Fruit fly (Drosophila melanogaster) whole organism, embryonic: ENCODE results near the gene Sps2.

Experiments
- Bgb ChIP-seq: fragments of 200-800 bp; sonication (Bioruptor generic); IDR thresholded peaks from 2 replicates; pipeline ENCODE4 v1.3.6; 2022; ENCODE audit warnings: missing biosample characterization, missing genetic modification characterization; ENCODE audit not compliant: partially characterized antibody
- CG10209 ChIP-seq: fragments of 200-800 bp; sonication (Bioruptor generic); optimal IDR thresholded peaks from 3 replicates; lab custom pipeline; 2017; ENCODE audit warnings: missing biosample characterization, mild to moderate bottlenecking, missing genetic modification characterization, missing genetic modification reagents
- CG11456 ChIP-seq: fragments of 200-800 bp; sonication (Bioruptor generic); IDR thresholded peaks from 3 replicates; pipeline ENCODE4 v1.3.6; 2022; ENCODE audit warnings: missing biosample characterization, missing genetic modification characterization
- CG12155 ChIP-seq: fragments of 200-800 bp; sonication (Bioruptor generic); optimal IDR thresholded peaks from 3 replicates; lab custom pipeline; 2016; ENCODE audit warnings: missing biosample characterization, missing genetic modification characterization
- CG12236 ChIP-seq: fragments of 200-800 bp; sonication (Bioruptor generic); optimal IDR thresholded peaks from 2 replicates; lab custom pipeline; 2016; ENCODE audit warnings: missing biosample characterization, missing genetic modification characterization
- CG12769 ChIP-seq: fragments of 200-800 bp; sonication (Bioruptor generic); optimal IDR thresholded peaks from 2 replicates; lab custom pipeline; 2019; ENCODE audit warnings: missing biosample characterization, mild to moderate bottlenecking, missing genetic modification characterization, moderate library complexity
- CG17912 ChIP-seq: fragments of 200-800 bp; sonication (Bioruptor generic); optimal IDR thresholded peaks from 2 replicates; lab custom pipeline; 2018; ENCODE audit warnings: missing biosample characterization, mild to moderate bottlenecking, missing genetic modification characterization
- CG2116 ChIP-seq: fragments of 200-800 bp; sonication (Bioruptor generic); optimal IDR thresholded peaks from 3 replicates; lab custom pipeline; 2018; ENCODE audit warnings: missing biosample characterization, mild to moderate bottlenecking, missing genetic modification characterization
- CG6683 ChIP-seq: fragments of 200-800 bp; sonication (Bioruptor generic); optimal IDR thresholded peaks from 2 replicates; lab custom pipeline; 2017; ENCODE audit warnings: missing biosample characterization, mild to moderate bottlenecking, missing genetic modification characterization, missing genetic modification reagents
- CG6791 ChIP-seq: fragments of 200-800 bp; sonication (Bioruptor generic); IDR thresholded peaks from 3 replicates; pipeline ENCODE4 v1.3.6; 2022; ENCODE audit warnings: missing biosample characterization, missing genetic modification characterization; ENCODE audit not compliant: partially characterized antibody
- CG8765 ChIP-seq: fragments of 200-800 bp; sonication (Bioruptor generic); IDR thresholded peaks from 2 replicates; pipeline ENCODE4 v1.3.6; 2022; ENCODE audit warnings: missing biosample characterization, missing genetic modification characterization
- CG9727 ChIP-seq: fragments of 200-800 bp; sonication (Bioruptor generic); optimal IDR thresholded peaks from 3 replicates; lab custom pipeline; 2017; ENCODE audit warnings: missing biosample characterization, mild to moderate bottlenecking, missing genetic modification characterization
- CoRest ChIP-seq: fragments of 200-800 bp; sonication (Bioruptor generic); optimal IDR thresholded peaks from 3 replicates; lab custom pipeline; 2018; ENCODE audit warnings: missing biosample characterization, mild to moderate bottlenecking, missing genetic modification characterization, moderate library complexity
- Ets97D ChIP-seq: fragments of 200-800 bp; sonication (Bioruptor generic); optimal IDR thresholded peaks from 3 replicates; lab custom pipeline; 2016; ENCODE audit warnings: missing biosample characterization, missing genetic modification characterization
- Gug ChIP-seq: fragments of 200-800 bp; sonication (Bioruptor generic); IDR thresholded peaks from 4 replicates; pipeline ENCODE4 v1.3.6; 2022; ENCODE audit warnings: missing biosample characterization, missing genetic modification characterization
- MESR4 ChIP-seq: fragments of 200-800 bp; sonication (Bioruptor generic); optimal IDR thresholded peaks from 2 replicates; lab custom pipeline; 2018; ENCODE audit warnings: missing biosample characterization, mild to moderate bottlenecking, missing genetic modification characterization, moderate library complexity
- Med ChIP-seq: fragments of 200-800 bp; sonication (Bioruptor generic); peaks from one replicate; lab custom pipeline; 2016; ENCODE audit warnings: missing biosample characterization, missing genetic modification characterization, mild to moderate bottlenecking, inconsistent platforms, moderate library complexity
- Mes4 ChIP-seq: fragments of 200-800 bp; sonication (Bioruptor generic); optimal IDR thresholded peaks from 2 replicates; lab custom pipeline; 2016; ENCODE audit warnings: missing biosample characterization, missing genetic modification characterization
- NFAT ChIP-seq: fragments of 200-800 bp; sonication (Bioruptor generic); IDR thresholded peaks from 2 replicates; pipeline ENCODE4 v1.3.6; 2022; ENCODE audit warnings: missing biosample characterization, missing genetic modification characterization
- Nf-YC ChIP-seq: fragments of 200-800 bp; optimal IDR thresholded peaks from 3 replicates; lab custom pipeline; 2019; ENCODE audit warnings: missing biosample characterization, mild to moderate bottlenecking, missing genetic modification characterization, moderate library complexity
- Oaz ChIP-seq: fragments of 200-800 bp; sonication (Bioruptor generic); IDR thresholded peaks from 2 replicates; pipeline ENCODE4 v1.3.6; 2022; ENCODE audit warnings: missing biosample characterization, missing genetic modification characterization
- Poxn ChIP-seq: fragments of 200-800 bp; sonication (Bioruptor generic); IDR thresholded peaks from 2 replicates; pipeline ENCODE4 v1.3.6; 2022; ENCODE audit warnings: missing biosample characterization, missing genetic modification characterization
- Sin3A ChIP-seq: fragments of >200 bp; optimal IDR thresholded peaks from 2 replicates; lab custom pipeline; 2018
- Usf ChIP-seq: fragments of 200-800 bp; sonication (Bioruptor generic); optimal IDR thresholded peaks from 2 replicates; lab custom pipeline; 2017; ENCODE audit warnings: missing genotype, missing biosample characterization, missing genetic modification characterization
- da ChIP-seq: fragments of 200-800 bp; sonication (Bioruptor generic); optimal IDR thresholded peaks from 2 replicates; lab custom pipeline; 2016; ENCODE audit warnings: missing biosample characterization, missing genetic modification characterization
- exex ChIP-seq: fragments of 200-800 bp; sonication (Bioruptor generic); optimal IDR thresholded peaks from 4 replicates; lab custom pipeline; 2018; ENCODE audit warnings: missing biosample characterization, mild to moderate bottlenecking, missing genetic modification characterization, moderate library complexity
- fd3F ChIP-seq: fragments of 200-800 bp; sonication (Bioruptor generic); optimal IDR thresholded peaks from 2 replicates; lab custom pipeline; 2018; ENCODE audit warnings: missing biosample characterization, mild to moderate bottlenecking, missing genetic modification characterization, moderate library complexity
- fd96Cb ChIP-seq: fragments of 200-800 bp; sonication (Bioruptor generic); optimal IDR thresholded peaks from 2 replicates; lab custom pipeline; 2018; ENCODE audit warnings: missing biosample characterization, mild to moderate bottlenecking, missing genetic modification characterization, moderate library complexity
- fu2 ChIP-seq: fragments of 200-800 bp; sonication (Bioruptor generic); optimal IDR thresholded peaks from 2 replicates; lab custom pipeline; 2016; ENCODE audit warnings: missing biosample characterization, missing genetic modification characterization
- gce ChIP-seq: fragments of 200-800 bp; sonication (Bioruptor generic); IDR thresholded peaks from 3 replicates; pipeline ENCODE4 v1.3.6; 2022; ENCODE audit warnings: missing biosample characterization, missing genetic modification characterization
- grn ChIP-seq: fragments of 200-800 bp; sonication (Bioruptor generic); optimal IDR thresholded peaks from 3 replicates; lab custom pipeline; 2017; ENCODE audit warnings: missing biosample characterization, missing genetic modification characterization
- gsb-n ChIP-seq: fragments of 200-800 bp; sonication (Bioruptor generic); optimal IDR thresholded peaks from 3 replicates; lab custom pipeline; 2018; ENCODE audit warnings: missing biosample characterization, mild to moderate bottlenecking, missing genetic modification characterization
- ind ChIP-seq: fragments of 200-800 bp; sonication (Bioruptor generic); optimal IDR thresholded peaks from 3 replicates; lab custom pipeline; 2016; ENCODE audit warnings: missing biosample characterization, missing genetic modification characterization
- jigr1 ChIP-seq: fragments of 200-800 bp; sonication (Bioruptor generic); IDR thresholded peaks from 3 replicates; pipeline ENCODE4 v1.3.6; 2022; ENCODE audit warnings: missing biosample characterization, missing genetic modification characterization
- jing ChIP-seq: fragments of 200-800 bp; sonication (Bioruptor generic); optimal IDR thresholded peaks from 2 replicates; lab custom pipeline; 2018; ENCODE audit warnings: missing biosample characterization, mild to moderate bottlenecking, missing genetic modification characterization
- klu ChIP-seq: fragments of 200-800 bp; sonication (Bioruptor generic); IDR thresholded peaks from 2 replicates; pipeline ENCODE4 v1.3.6; 2022; ENCODE audit warnings: missing biosample characterization, missing genetic modification characterization
- lbe ChIP-seq: fragments of 200-800 bp; sonication (Bioruptor generic); optimal IDR thresholded peaks from 2 replicates; lab custom pipeline; 2016; ENCODE audit warnings: missing biosample characterization, mild to moderate bottlenecking, missing genetic modification characterization
- nerfin-2 ChIP-seq: fragments of 200-800 bp; sonication (Bioruptor generic); IDR thresholded peaks from 2 replicates; pipeline ENCODE4 v1.3.6; 2022; ENCODE audit warnings: missing biosample characterization, missing genetic modification characterization; ENCODE audit not compliant: partially characterized antibody
- onecut ChIP-seq: fragments of 200-800 bp; sonication (Bioruptor generic); IDR thresholded peaks from 2 replicates; pipeline ENCODE4 v1.3.6; 2022; ENCODE audit warnings: missing biosample characterization, missing genetic modification characterization
- otp ChIP-seq: fragments of 200-800 bp; sonication (Bioruptor generic); IDR thresholded peaks from 3 replicates; pipeline ENCODE4, ENCODE4 v1.3.6; 2022; ENCODE audit warnings: missing biosample characterization, missing genetic modification characterization
- pb ChIP-seq: fragments of 200-800 bp; sonication (Bioruptor generic); optimal IDR thresholded peaks from 3 replicates; lab custom pipeline; 2016; ENCODE audit warnings: missing biosample characterization, missing genetic modification characterization
- pnt ChIP-seq: fragments of 200-800 bp; sonication (Bioruptor generic); optimal IDR thresholded peaks from 3 replicates; lab custom pipeline; 2016; ENCODE audit warnings: missing biosample characterization, missing genetic modification characterization
- pum ChIP-seq: fragments of 200-800 bp; sonication (Bioruptor generic); optimal IDR thresholded peaks from 2 replicates; lab custom pipeline; 2016; ENCODE audit warnings: missing biosample characterization, missing genetic modification characterization
- salm ChIP-seq: fragments of 200-800 bp; sonication (Bioruptor generic); optimal IDR thresholded peaks from 2 replicates; lab custom pipeline; 2018; ENCODE audit warnings: missing biosample characterization, mild to moderate bottlenecking, missing genetic modification characterization
- sens ChIP-seq: fragments of 200-800 bp; sonication (Bioruptor generic); peaks from one replicate; lab custom pipeline; 2016; ENCODE audit warnings: missing biosample characterization, missing genetic modification characterization
- sima ChIP-seq: fragments of 200-800 bp; sonication (Bioruptor generic); optimal IDR thresholded peaks from 2 replicates; lab custom pipeline; 2016; ENCODE audit warnings: missing biosample characterization, missing genetic modification characterization
- slbo ChIP-seq: fragments of 200-800 bp; sonication (Bioruptor generic); IDR thresholded peaks from 2 replicates; pipeline ENCODE4 v1.3.6; 2022; ENCODE audit warnings: missing biosample characterization, missing genetic modification characterization
- sqz ChIP-seq: fragments of 200-800 bp; sonication (Bioruptor generic); optimal IDR thresholded peaks from 3 replicates; lab custom pipeline; 2018; ENCODE audit warnings: missing biosample characterization, mild to moderate bottlenecking, missing genetic modification characterization
- ssp ChIP-seq: fragments of 200-800 bp; sonication (Bioruptor generic); IDR thresholded peaks from 2 replicates; pipeline ENCODE4 v1.3.6; 2022; ENCODE audit warnings: missing biosample characterization, missing genetic modification characterization
- trem ChIP-seq: fragments of 200-800 bp; optimal IDR thresholded peaks from 3 replicates; lab custom pipeline; 2019; ENCODE audit warnings: missing biosample characterization, mild to moderate bottlenecking, missing genetic modification characterization, moderate library complexity
- twi ChIP-seq: fragments of 200-800 bp; optimal IDR thresholded peaks from 2 replicates; lab custom pipeline; 2019; ENCODE audit warnings: missing biosample characterization, mild to moderate bottlenecking, missing genetic modification characterization, moderate library complexity
- unpg ChIP-seq: fragments of 200-800 bp; sonication (Bioruptor generic); optimal IDR thresholded peaks from 3 replicates; lab custom pipeline; 2018; ENCODE audit warnings: missing biosample characterization, mild to moderate bottlenecking, missing genetic modification characterization, moderate library complexity
- yki ChIP-seq: fragments of >200 bp; optimal IDR thresholded peaks from 3 replicates; lab custom pipeline; 2018

The Sps2 gene

DNA sequence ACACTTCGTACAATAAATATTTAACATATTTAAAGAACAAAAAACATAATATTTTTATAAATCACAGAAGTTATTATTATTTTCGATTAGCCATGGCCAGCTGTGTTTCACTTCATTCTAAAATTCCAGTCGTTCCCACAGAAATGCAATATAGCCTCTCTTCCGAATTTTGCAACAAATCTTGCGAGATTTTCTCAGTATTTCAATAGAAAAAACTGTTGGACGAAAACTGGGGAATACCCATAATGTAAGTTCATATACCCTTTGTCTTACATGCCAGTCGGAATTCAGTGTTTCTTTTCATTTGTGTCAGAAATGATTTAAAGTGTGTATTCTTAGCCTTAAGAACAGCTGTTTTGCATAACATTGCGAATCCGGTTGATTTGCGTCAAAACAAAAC lies 14.1 kb downstream of the Sps2 start, which contains the start of the genes CtsL4 and ClpP (continued):
- no peak for TF ChIP-seq sens (GFP tag; lab: Kevin White, UChicago)
- no peak for TF ChIP-seq gsb-n (tag; lab: Kevin White, UChicago)
- TF ChIP-seq pum, result peak; percentile 35
- TF ChIP-seq unpg, result no peak
- TF ChIP-seq CG12769 (tag; lab: Kevin White, UChicago), result no peak
- TF ChIP-seq fu2 (GFP tag; lab: Kevin White, UChicago), result peak; percentile 8
- TF ChIP-seq grn (GFP tag; lab: Kevin White, UChicago), result no peak
- no peak for TF ChIP-seq exex
- no peak for TF ChIP-seq Sin3A (lab: Kevin White, UChicago)
- no peak for TF ChIP-seq da (GFP tag; lab: Kevin White, UChicago)
- TF ChIP-seq Gug (GFP tag; lab: Robert Waterston, UW), result peak; percentile 47; the same call in 2 of the 4 replicates
- TF ChIP-seq Bgb, result no peak
- no peak for TF ChIP-seq CG8765 (GFP tag; lab: Robert Waterston, UW)
- TF ChIP-seq Poxn (GFP tag; lab: Robert Waterston, UW), result no peak
- TF ChIP-seq Oaz (GFP tag; lab: Robert Waterston, UW), result no peak; the same call in 1 of the 2 replicates
- TF ChIP-seq yki (lab: Kevin White, UChicago), result no peak
- TF ChIP-seq salm (tag; lab: Kevin White, UChicago), result no peak
- TF ChIP-seq nerfin-2 (GFP tag; lab: Robert Waterston, UW), result no peak
- peak; percentile 32 for TF ChIP-seq CG12155 (GFP tag; lab: Kevin White, UChicago)
- TF ChIP-seq pnt, result no peak
- TF ChIP-seq CG10209 (GFP tag; lab: Kevin White, UChicago), result peak; percentile 24
- no peak for TF ChIP-seq CG6683
- TF ChIP-seq NFAT (GFP tag; lab: Robert Waterston, UW), result no peak
- TF ChIP-seq Nf-YC (tag; lab: Kevin White, UChicago), result peak; percentile 49
- TF ChIP-seq Mes4 (GFP tag; lab: Kevin White, UChicago), result no peak
- no peak for TF ChIP-seq sqz (GFP tag; lab: Kevin White, UChicago)
- TF ChIP-seq jing (GFP tag; lab: Kevin White, UChicago), result no peak
- TF ChIP-seq sima (GFP tag; lab: Kevin White, UChicago), result no peak
- TF ChIP-seq CG9727 (GFP tag; lab: Kevin White, UChicago), result no peak
- TF ChIP-seq CoRest (tag; lab: Kevin White, UChicago), result peak; percentile 75
- TF ChIP-seq onecut (GFP tag; lab: Robert Waterston, UW), result no peak
- TF ChIP-seq lbe, result no peak
- TF ChIP-seq CG12236 (GFP tag; lab: Kevin White, UChicago), result no peak
- peak; percentile 42 for TF ChIP-seq fd3F (GFP tag; lab: Kevin White, UChicago)
- no peak for TF ChIP-seq CG6791
- TF ChIP-seq Ets97D (GFP tag; lab: Kevin White, UChicago), result peak; percentile 43
- no peak for TF ChIP-seq otp
- TF ChIP-seq CG17912 (GFP tag; lab: Kevin White, UChicago), result peak; percentile 23
- TF ChIP-seq jigr1 (GFP tag; lab: Robert Waterston, UW), result no peak
- peak; percentile 61 for TF ChIP-seq twi (tag; lab: Kevin White, UChicago)
- TF ChIP-seq trem (tag; lab: Kevin White, UChicago), result peak; percentile 46
- TF ChIP-seq ind, result peak; percentile 49
- TF ChIP-seq Med (GFP tag; lab: Kevin White, UChicago), result peak; percentile 77
- TF ChIP-seq slbo (GFP tag; lab: Robert Waterston, UW), result peak; percentile 76
- TF ChIP-seq ssp (GFP tag; lab: Robert Waterston, UW), result peak; percentile 97
- peak; percentile 35; the same call in 1 of the 3 replicates for TF ChIP-seq CG11456
- TF ChIP-seq CG2116 (GFP tag; lab: Kevin White, UChicago), result peak; percentile 65
- TF ChIP-seq klu (GFP tag; lab: Robert Waterston, UW), result no peak
- peak; percentile 37 for TF ChIP-seq fd96Cb (tag; lab: Kevin White, UChicago)
- TF ChIP-seq Usf (GFP tag; lab: Kevin White, UChicago), result no peak
- no peak for TF ChIP-seq pb (GFP tag; lab: Kevin White, UChicago)
- no peak for TF ChIP-seq MESR4 (GFP tag; lab: Kevin White, UChicago)
- no peak for TF ChIP-seq gce (GFP tag; lab: Robert Waterston, UW)
